Fruit fly (Drosophila melanogaster) Kc167 (cell line): ENCODE results near the gene CG9920.

Experiments
- Myc ChIP-seq: fragments of >200 bp; optimal IDR thresholded peaks from 2 replicates; lab custom pipeline; 2017; ENCODE audit warnings: missing external identifiers
- Sin3A ChIP-seq: fragments of >200 bp; optimal IDR thresholded peaks from 2 replicates; lab custom pipeline; 2018; ENCODE audit warnings: missing external identifiers
- h ChIP-seq: fragments of >200 bp; optimal IDR thresholded peaks from 3 replicates; lab custom pipeline; 2018; ENCODE audit warnings: missing external identifiers
- insv ChIP-seq: fragments of >200 bp; optimal IDR thresholded peaks from 3 replicates; lab custom pipeline; 2018; ENCODE audit warnings: missing external identifiers
- psq ChIP-seq: fragments of >200 bp; optimal IDR thresholded peaks from 2 replicates; lab custom pipeline; 2017; ENCODE audit warnings: missing external identifiers
- ttk ChIP-seq: sonication (Bioruptor generic); optimal IDR thresholded peaks from 2 replicates; lab custom pipeline; 2017; ENCODE audit warnings: missing external identifiers

The CG9920 gene

dm6 chr3R:14067904-14068636 lies 29.8 kb downstream of the CG9920 start:
- no peak for TF ChIP-seq Myc
- no peak for TF ChIP-seq Sin3A (lab: Kevin White, UChicago)
- TF ChIP-seq h: no peak
- TF ChIP-seq ttk (lab: Kevin White, UChicago): no peak
- TF ChIP-seq insv: no peak
- TF ChIP-seq psq (lab: Kevin White, UChicago): no peak

dm6 chr3R:14065241-14065640 lies 32.6 kb downstream of the CG9920 start:
- TF ChIP-seq Myc (no peak), ttk (lab: Kevin White, UChicago) (no peak), Sin3A (lab: Kevin White, UChicago) (no peak), psq (lab: Kevin White, UChicago) (no peak), h (no peak), insv (no peak)

- no peak for TF ChIP-seq Sin3A (lab: Kevin White, UChicago)
- TF ChIP-seq insv: no peak
- no peak for TF ChIP-seq ttk (lab: Kevin White, UChicago)
- TF ChIP-seq psq (lab: Kevin White, UChicago): no peak
- TF ChIP-seq Myc: no peak
- TF ChIP-seq h: no peak
These were observed 33.5 kb downstream of the CG9920 start for dm6 chr3R:14064158-14064969.

dm6 chr3R:14062869-14063543 lies 34.9 kb downstream of the CG9920 start:
- no peak for TF ChIP-seq ttk (lab: Kevin White, UChicago)

dm6 chr3R:14061988-14062868 lies 35.7 kb downstream of the CG9920 start:
- TF ChIP-seq h (no peak), Myc (no peak), psq (lab: Kevin White, UChicago) (no peak), ttk (lab: Kevin White, UChicago) (no peak), Sin3A (lab: Kevin White, UChicago) (no peak), insv (no peak)

dm6 chr3R:14061049-14061987 lies 36.6 kb downstream of the CG9920 start:
- TF ChIP-seq Sin3A (lab: Kevin White, UChicago) (no peak), Myc (no peak), h (no peak), insv (no peak), psq (lab: Kevin White, UChicago) (no peak), ttk (lab: Kevin White, UChicago) (no peak)

- no peak for TF ChIP-seq psq (lab: Kevin White, UChicago)
- TF ChIP-seq h: no peak
- TF ChIP-seq ttk (lab: Kevin White, UChicago): no peak
- TF ChIP-seq Sin3A (lab: Kevin White, UChicago): no peak
- TF ChIP-seq insv: no peak
- TF ChIP-seq Myc: no peak
These were observed 37.5 kb downstream of the CG9920 start for dm6 chr3R:14060399-14060798.

- TF ChIP-seq Myc (no peak), insv (no peak), h (no peak), ttk (lab: Kevin White, UChicago) (no peak), psq (lab: Kevin White, UChicago) (no peak), Sin3A (lab: Kevin White, UChicago) (no peak)
These were observed 38.1 kb downstream of the CG9920 start for dm6 chr3R:14059703-14060300.

dm6 chr3R:14058531-14059431 lies 39.1 kb downstream of the CG9920 start:
- TF ChIP-seq psq (lab: Kevin White, UChicago) (no peak), insv (no peak), h (no peak), ttk (lab: Kevin White, UChicago) (no peak), Sin3A (lab: Kevin White, UChicago) (no peak), Myc (no peak)
